Fruit fly (Drosophila melanogaster) whole organism, embryonic: ENCODE data around the gene Pif1B.

Experiments used
- Aef1 ChIP-seq: fragments of 200-800 bp; sonication (Bioruptor generic); IDR thresholded peaks from 3 replicates; pipeline ENCODE4 v1.3.6; 2022; ENCODE audit warnings: missing biosample characterization, missing genetic modification characterization
- Antp ChIP-seq: fragments of 200-800 bp; sonication (Bioruptor generic); optimal IDR thresholded peaks from 3 replicates; lab custom pipeline; 2016; ENCODE audit warnings: missing biosample characterization, missing genetic modification characterization
- Bteb2 ChIP-seq: fragments of 200-800 bp; sonication (Bioruptor generic); optimal IDR thresholded peaks from 2 replicates; lab custom pipeline; 2016; ENCODE audit warnings: missing biosample characterization, missing genetic modification characterization
- CG1024 ChIP-seq: fragments of 200-800 bp; sonication (Bioruptor generic); IDR thresholded peaks from 2 replicates; pipeline ENCODE4 v1.3.6; 2022; ENCODE audit warnings: missing biosample characterization, missing genetic modification characterization
- CG10543 ChIP-seq: fragments of 200-800 bp; sonication (Bioruptor generic); optimal IDR thresholded peaks from 3 replicates; lab custom pipeline; 2017; ENCODE audit warnings: missing biosample characterization, mild to moderate bottlenecking, missing genetic modification characterization, moderate library complexity
- CG11504 ChIP-seq: fragments of 200-800 bp; sonication (Bioruptor generic); optimal IDR thresholded peaks from 3 replicates; lab custom pipeline; 2019; ENCODE audit warnings: missing biosample characterization, mild to moderate bottlenecking, missing genetic modification characterization, moderate library complexity
- CG11696 ChIP-seq: fragments of 200-800 bp; sonication (Bioruptor generic); IDR thresholded peaks from 2 replicates; pipeline ENCODE4 v1.3.6; 2022; ENCODE audit warnings: missing biosample characterization, missing genetic modification characterization
- CG12219 ChIP-seq: fragments of 200-800 bp; sonication (Bioruptor generic); optimal IDR thresholded peaks from 3 replicates; lab custom pipeline; 2018; ENCODE audit warnings: missing biosample characterization, mild to moderate bottlenecking, missing genetic modification characterization
- CG12744 ChIP-seq: fragments of 200-800 bp; sonication (Bioruptor generic); optimal IDR thresholded peaks from 2 replicates; lab custom pipeline; 2016; ENCODE audit warnings: missing biosample characterization, missing genetic modification characterization
- CG13287 ChIP-seq: fragments of 200-800 bp; sonication (Bioruptor generic); IDR thresholded peaks from 2 replicates; pipeline ENCODE4 v1.3.6; 2022; ENCODE audit warnings: missing biosample characterization, missing genetic modification characterization; ENCODE audit not compliant: partially characterized antibody
- CG13424 ChIP-seq: fragments of 200-800 bp; sonication (Bioruptor generic); optimal IDR thresholded peaks from 2 replicates; lab custom pipeline; 2019; ENCODE audit warnings: missing biosample characterization, mild to moderate bottlenecking, missing genetic modification characterization, moderate library complexity
- CG13624 ChIP-seq: fragments of 200-800 bp; sonication (Bioruptor generic); optimal IDR thresholded peaks from 2 replicates; lab custom pipeline; 2016; ENCODE audit warnings: missing biosample characterization, missing genetic modification characterization
- CG14860 ChIP-seq: fragments of 200-800 bp; sonication (Bioruptor generic); IDR thresholded peaks from 3 replicates; pipeline ENCODE4 v1.3.6; 2022; ENCODE audit warnings: missing biosample characterization, missing genetic modification characterization; ENCODE audit not compliant: partially characterized antibody
- CG1603 ChIP-seq: fragments of 200-800 bp; sonication (Bioruptor generic); optimal IDR thresholded peaks from 2 replicates; lab custom pipeline; 2019; ENCODE audit warnings: missing biosample characterization, mild to moderate bottlenecking, missing genetic modification characterization, moderate library complexity
- CG16863 ChIP-seq: fragments of 200-800 bp; sonication (Bioruptor generic); optimal IDR thresholded peaks from 3 replicates; lab custom pipeline; 2016; ENCODE audit warnings: missing biosample characterization, missing genetic modification characterization
- CG1832 ChIP-seq: fragments of 200-800 bp; sonication (Bioruptor generic); optimal IDR thresholded peaks from 2 replicates; lab custom pipeline; 2017; ENCODE audit warnings: missing biosample characterization, mild to moderate bottlenecking, missing genetic modification characterization, inconsistent platforms
- CG18764 ChIP-seq: fragments of 200-800 bp; sonication (Bioruptor generic); optimal IDR thresholded peaks from 3 replicates; lab custom pipeline; 2016; ENCODE audit warnings: missing biosample characterization, missing genetic modification characterization
- CG2712 ChIP-seq: fragments of 200-800 bp; optimal IDR thresholded peaks from 3 replicates; lab custom pipeline; 2019; ENCODE audit warnings: missing biosample characterization, mild to moderate bottlenecking, missing genetic modification characterization, moderate library complexity
- CG33213 ChIP-seq: fragments of 200-800 bp; sonication (Bioruptor generic); optimal IDR thresholded peaks from 3 replicates; lab custom pipeline; 2016; ENCODE audit warnings: missing biosample characterization, missing genetic modification characterization
- CG5180 ChIP-seq: fragments of 200-800 bp; sonication (Bioruptor generic); optimal IDR thresholded peaks from 3 replicates; lab custom pipeline; 2017; ENCODE audit warnings: missing biosample characterization, missing genetic modification characterization, mild to moderate bottlenecking, moderate library complexity, missing genetic modification reagents
- CG5953 ChIP-seq: fragments of 200-800 bp; sonication (Bioruptor generic); IDR thresholded peaks from 2 replicates; pipeline ENCODE4 v1.3.6; 2022; ENCODE audit warnings: missing biosample characterization, missing genetic modification characterization
- CG6689 ChIP-seq: fragments of 200-800 bp; sonication (Bioruptor generic); IDR thresholded peaks from 2 replicates; pipeline ENCODE4 v1.3.6; 2022; ENCODE audit warnings: missing biosample characterization, missing genetic modification characterization
- CG9932 ChIP-seq: fragments of 200-800 bp; sonication (Bioruptor generic); IDR thresholded peaks from 2 replicates; pipeline ENCODE4 v1.3.6; 2022; ENCODE audit warnings: missing biosample characterization, missing genetic modification characterization
- CTCF ChIP-seq: fragments of 200-800 bp; sonication (Bioruptor generic); optimal IDR thresholded peaks from 2 replicates; lab custom pipeline; 2017; ENCODE audit warnings: missing biosample characterization, mild to moderate bottlenecking, missing genetic modification characterization, moderate library complexity
- Chrac-16 ChIP-seq: fragments of 200-800 bp; sonication (Bioruptor generic); optimal IDR thresholded peaks from 3 replicates; lab custom pipeline; 2016; ENCODE audit warnings: missing biosample characterization, missing genetic modification characterization
- CkIIα-i1 ChIP-seq: fragments of 200-800 bp; sonication (Bioruptor generic); IDR thresholded peaks from 2 replicates; pipeline ENCODE4 v1.3.6; 2022; ENCODE audit warnings: missing biosample characterization, missing genetic modification characterization
- GATAe ChIP-seq: fragments of 200-800 bp; sonication (Bioruptor generic); conservative IDR thresholded peaks from 2 replicates; pipeline ENCODE4 v1.3.6; 2022; ENCODE audit warnings: missing biosample characterization, missing genetic modification characterization
- HLH3B ChIP-seq: fragments of 200-800 bp; sonication (Bioruptor generic); IDR thresholded peaks from 2 replicates; pipeline ENCODE4 v1.3.6; 2022; ENCODE audit warnings: missing biosample characterization, missing genetic modification characterization
- Mad ChIP-seq: fragments of 200-800 bp; sonication (Bioruptor generic); optimal IDR thresholded peaks from 2 replicates; lab custom pipeline; 2016; ENCODE audit warnings: missing biosample characterization, missing genetic modification characterization
- Mes4 ChIP-seq: fragments of 200-800 bp; sonication (Bioruptor generic); optimal IDR thresholded peaks from 2 replicates; lab custom pipeline; 2016; ENCODE audit warnings: missing biosample characterization, missing genetic modification characterization
- Myb ChIP-seq: fragments of 200-800 bp; sonication (Bioruptor generic); optimal IDR thresholded peaks from 2 replicates; lab custom pipeline; 2016; ENCODE audit warnings: missing biosample characterization, missing genetic modification characterization
- Sry-δ ChIP-seq: fragments of 200-800 bp; sonication (Bioruptor generic); optimal IDR thresholded peaks from 2 replicates; lab custom pipeline; 2016; ENCODE audit warnings: missing biosample characterization, missing genetic modification characterization
- amos ChIP-seq: fragments of 200-800 bp; sonication (Bioruptor generic); IDR thresholded peaks from 2 replicates; pipeline ENCODE4 v1.3.6; 2022; ENCODE audit warnings: missing biosample characterization, missing genetic modification characterization; ENCODE audit not compliant: partially characterized antibody
- ase ChIP-seq: fragments of 200-800 bp; sonication (Bioruptor generic); IDR thresholded peaks from 3 replicates; pipeline ENCODE4 v1.3.6; 2022; ENCODE audit warnings: missing biosample characterization, missing genetic modification characterization
- crp ChIP-seq, 2 experiments: fragments of 200-800 bp; sonication (Bioruptor generic); optimal IDR thresholded peaks; 2 replicates in 1 of 2; 3 replicates in 1 of 2; lab custom pipeline; 2017; ENCODE audit warnings: missing biosample characterization in 2 of 2, missing genetic modification characterization in 2 of 2, mild to moderate bottlenecking in 1 of 2, moderate library complexity in 1 of 2
- en ChIP-seq: fragments of 200-800 bp; sonication (Bioruptor generic); optimal IDR thresholded peaks from 2 replicates; lab custom pipeline; 2016; ENCODE audit warnings: missing biosample characterization, missing genetic modification characterization
- fu2 ChIP-seq: fragments of 200-800 bp; sonication (Bioruptor generic); optimal IDR thresholded peaks from 2 replicates; lab custom pipeline; 2016; ENCODE audit warnings: missing biosample characterization, missing genetic modification characterization
- gce ChIP-seq: fragments of 200-800 bp; sonication (Bioruptor generic); IDR thresholded peaks from 3 replicates; pipeline ENCODE4 v1.3.6; 2022; ENCODE audit warnings: missing biosample characterization, missing genetic modification characterization
- gsb-n ChIP-seq: fragments of 200-800 bp; sonication (Bioruptor generic); optimal IDR thresholded peaks from 3 replicates; lab custom pipeline; 2018; ENCODE audit warnings: missing biosample characterization, mild to moderate bottlenecking, missing genetic modification characterization
- hb ChIP-seq: fragments of 200-800 bp; sonication (Bioruptor generic); IDR thresholded peaks from 3 replicates; pipeline ENCODE4 v1.3.6; 2022; ENCODE audit warnings: missing biosample characterization, missing genetic modification characterization; ENCODE audit not compliant: partially characterized antibody
- ind ChIP-seq: fragments of 200-800 bp; sonication (Bioruptor generic); optimal IDR thresholded peaks from 3 replicates; lab custom pipeline; 2016; ENCODE audit warnings: missing biosample characterization, missing genetic modification characterization
- mld ChIP-seq: fragments of 200-800 bp; sonication (Bioruptor generic); IDR thresholded peaks from 3 replicates; pipeline ENCODE4 v1.3.6; 2022; ENCODE audit warnings: missing biosample characterization, missing genetic modification characterization; ENCODE audit not compliant: partially characterized antibody
- nmo ChIP-seq: fragments of 200-800 bp; sonication (Bioruptor generic); optimal IDR thresholded peaks from 2 replicates; lab custom pipeline; 2018; ENCODE audit warnings: missing biosample characterization, mild to moderate bottlenecking, missing genetic modification characterization, moderate library complexity
- pita ChIP-seq: fragments of 200-800 bp; sonication (Bioruptor generic); optimal IDR thresholded peaks from 2 replicates; lab custom pipeline; 2017; ENCODE audit warnings: missing biosample characterization, mild to moderate bottlenecking, missing genetic modification characterization
- sens-2 ChIP-seq: fragments of 200-800 bp; sonication (Bioruptor generic); IDR thresholded peaks from 2 replicates; pipeline ENCODE4 v1.3.6; 2022; ENCODE audit warnings: missing biosample characterization, missing genetic modification characterization
- sob ChIP-seq: fragments of 200-800 bp; sonication (Bioruptor generic); IDR thresholded peaks from 2 replicates; pipeline ENCODE4 v1.3.6; 2022; ENCODE audit warnings: missing biosample characterization, missing genetic modification characterization
- tna ChIP-seq: fragments of 200-800 bp; sonication (Bioruptor generic); IDR thresholded peaks from 2 replicates; pipeline ENCODE4 v1.3.6; 2022; ENCODE audit warnings: missing biosample characterization, missing genetic modification characterization; ENCODE audit not compliant: partially characterized antibody
- toy ChIP-seq: fragments of 200-800 bp; sonication (Bioruptor generic); IDR thresholded peaks from 2 replicates; pipeline ENCODE4 v1.3.6; 2022; ENCODE audit warnings: missing biosample characterization, missing genetic modification characterization
- ttk ChIP-seq: fragments of 200-800 bp; sonication (Bioruptor generic); IDR thresholded peaks from 2 replicates; pipeline ENCODE4 v2.1.2; 2022; ENCODE audit warnings: missing biosample characterization, missing genetic modification characterization
- vfl ChIP-seq: fragments of 200-800 bp; sonication (Bioruptor generic); optimal IDR thresholded peaks from 2 replicates; lab custom pipeline; 2016; ENCODE audit warnings: missing biosample characterization, missing genetic modification characterization

The Pif1B gene

dm6 chr3R:8747134-8747870 is 53.7 kb downstream of the Pif1B start, which contains the start of the genes CG9801 and Nasp (continued):
- TF ChIP-seq mld (GFP tag; lab: Robert Waterston, UW) (peak; percentile 63), CG5180 (GFP tag; lab: Kevin White, UChicago) (no peak), toy (GFP tag; lab: Robert Waterston, UW) (no peak), CG2712 (peak; percentile 46), tna (peak; percentile 57), CG10543 (peak; percentile 26), CG5953 (no peak), CG18764 (GFP tag; lab: Kevin White, UChicago) (no peak), CG11696 (GFP tag; lab: Robert Waterston, UW) (0 out of 2 replicates have a peak, but pooled peaks have one; percentile 6), en (GFP tag; lab: Kevin White, UChicago) (no peak), Chrac-16 (GFP tag; lab: Kevin White, UChicago) (peak; percentile 13), Sry-δ (peak; percentile 83), CG1024 (GFP tag; lab: Robert Waterston, UW) (no peak), nmo (peak; percentile 75), CTCF (GFP tag; lab: Kevin White, UChicago) (peak; percentile 67), CG14860 (peak; percentile 56; the same call in 2 of the 3 replicates), CG16863 (GFP tag; lab: Kevin White, UChicago) (no peak), vfl (GFP tag; lab: Kevin White, UChicago) (peak; percentile 21), CG1832 (GFP tag; lab: Kevin White, UChicago) (no peak), GATAe (no peak), CG33213 (GFP tag; lab: Kevin White, UChicago) (peak; percentile 81), CG6689 (GFP tag; lab: Robert Waterston, UW) (no peak), crp (GFP tag; optimal IDR thresholded peaks at IDR 0.05; lab: Kevin White, UChicago) (peak in 1 of 2 experiments; percentile 16), Mes4 (GFP tag; lab: Kevin White, UChicago) (peak; percentile 32), CG13624 (peak; percentile 39), CG9932 (peak; percentile 55), Bteb2 (peak; percentile 36), Antp (GFP tag; lab: Kevin White, UChicago) (peak; percentile 50), sens-2 (GFP tag; lab: Robert Waterston, UW) (no peak), CG13287 (GFP tag; lab: Robert Waterston, UW) (peak; percentile 79), sob (peak; percentile 73), CG11504 (tag; lab: Kevin White, UChicago) (peak; percentile 66), Aef1 (GFP tag; lab: Robert Waterston, UW) (no peak), gsb-n (tag; lab: Kevin White, UChicago) (peak; percentile 43), Mad (GFP tag; lab: Kevin White, UChicago) (peak; percentile 25), CG13424 (tag; lab: Kevin White, UChicago) (no peak), HLH3B (GFP tag; lab: Robert Waterston, UW) (0 out of 2 replicates have a peak, but pooled peaks have one; percentile 29), CG12744 (GFP tag; lab: Kevin White, UChicago) (no peak), CkIIα-i1 (no peak), fu2 (GFP tag; lab: Kevin White, UChicago) (no peak), gce (0 out of 3 replicates have a peak, but pooled peaks have one; percentile 15), hb (peak; percentile 63; the same call in 2 of the 3 replicates), ttk (GFP tag; lab: Robert Waterston, UW) (peak; percentile 22; the same call in 1 of the 2 replicates), amos (GFP tag; lab: Robert Waterston, UW) (peak; percentile 83), ind (GFP tag; lab: Kevin White, UChicago) (peak; percentile 19), CG12219 (GFP tag; lab: Kevin White, UChicago) (peak; percentile 32), Myb (GFP tag; lab: Kevin White, UChicago) (peak; percentile 84), CG1603 (tag; lab: Kevin White, UChicago) (peak; percentile 84), ase (GFP tag; lab: Robert Waterston, UW) (0 out of 3 replicates have a peak, but pooled peaks have one; percentile 9), pita (GFP tag; lab: Kevin White, UChicago) (no peak)
